Worm (Caenorhabditis elegans): ENCODE results near the gene F49A5.10.

F49A5.10 gene

DNA sequence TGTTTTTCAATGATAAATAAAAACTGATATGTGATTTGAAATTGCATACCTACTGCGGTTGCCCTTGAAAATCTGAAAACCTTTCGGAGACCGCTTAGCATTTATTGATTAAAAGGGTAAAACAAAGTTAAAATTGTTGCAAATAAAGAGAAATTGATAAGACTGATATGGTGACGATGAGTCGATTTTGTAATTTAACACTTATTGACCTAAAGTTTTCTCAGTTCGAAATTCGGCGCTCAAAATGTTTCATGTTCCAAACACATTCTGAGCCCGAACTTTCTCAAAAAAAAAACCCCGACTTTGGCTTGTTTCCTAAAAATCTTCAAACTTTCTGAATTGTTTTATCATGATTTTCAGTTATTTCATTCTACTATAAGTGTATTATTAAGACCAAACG, 34.1 kb upstream of the F49A5.10 start, which contains the start of gene clec-40:
Gene clec-40 (minus strand): TSS at position 101 of the 400 bp plus-strand sequence.
- TF ChIP-seq fos-1 (tag; optimal IDR thresholded peaks at IDR 0.05), result no peak
- TF ChIP-seq nhr-11 (tag; optimal IDR thresholded peaks at IDR 0.05), result no peak
- TF ChIP-seq ceh-82 (tag; optimal IDR thresholded peaks at IDR 0.05), result no peak
- TF ChIP-seq nhr-43 (tag; optimal IDR thresholded peaks at IDR 0.05; ENCODE audit: poor library complexity, severe bottlenecking), result no peak
- no peak for TF ChIP-seq zag-1 (tag; optimal IDR thresholded peaks at IDR 0.05)
- no peak for TF ChIP-seq hmg-11 (tag; optimal IDR thresholded peaks at IDR 0.05)
- no peak for TF ChIP-seq snpc-4 (tag; optimal IDR thresholded peaks at IDR 0.05)
- no peak for TF ChIP-seq fkh-2 (tag; optimal IDR thresholded peaks at IDR 0.05)
- TF ChIP-seq elt-3 (tag; optimal IDR thresholded peaks at IDR 0.05), result no peak
- no peak for TF ChIP-seq tbx-2 (tag; optimal IDR thresholded peaks at IDR 0.05)
- TF ChIP-seq nhr-67 (tag; optimal IDR thresholded peaks at IDR 0.05), result no peak
- TF ChIP-seq mml-1 (tag; optimal IDR thresholded peaks at IDR 0.05), result no peak
- TF ChIP-seq ceh-28 (tag; optimal IDR thresholded peaks at IDR 0.05), result no peak

DNA sequence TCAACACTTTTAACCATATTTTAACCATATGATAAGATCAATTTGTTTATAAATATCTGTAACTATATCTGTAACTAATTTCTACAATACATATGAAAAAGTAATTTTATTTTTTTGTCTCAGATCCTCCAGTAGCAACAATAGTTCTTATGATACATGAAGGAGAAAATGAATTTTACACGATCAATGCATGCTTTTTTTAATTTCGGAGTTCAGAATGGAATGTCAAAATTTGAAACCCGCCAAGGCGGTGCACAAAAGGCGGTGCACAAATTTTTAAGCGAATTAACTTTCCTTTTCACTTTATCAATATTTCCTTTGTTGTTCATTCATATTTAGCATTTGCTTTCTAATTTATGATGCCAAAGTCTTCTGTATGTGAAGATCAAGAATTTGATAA, 32.1 kb upstream of the F49A5.10 start, which contains the start of gene clec-25:
Gene clec-25 (plus strand): TSS at position 301 of the 400 bp plus-strand sequence.
- no peak for TF ChIP-seq pqm-1 (tag; optimal IDR thresholded peaks at IDR 0.05)
- no peak for TF ChIP-seq lin-15B (tag; optimal IDR thresholded peaks at IDR 0.05)
- TF ChIP-seq pha-4 (tag; optimal IDR thresholded peaks at IDR 0.05), result no peak
- TF ChIP-seq nhr-11 (tag; optimal IDR thresholded peaks at IDR 0.05), result no peak
- no peak for TF ChIP-seq skn-1 (tag; optimal IDR thresholded peaks at IDR 0.05)

ce11 chrV:16848498-16848897, 26.6 kb upstream of the F49A5.10 start, which contains the start of the genes clec-36 and clec-26:
Gene clec-36, minus strand, starts transcription at chrV:16848598.
Gene clec-26, plus strand, starts transcription at chrV:16848611.
- TF ChIP-seq fos-1 (tag; optimal IDR thresholded peaks at IDR 0.05) (no peak), elt-2 (tag; optimal IDR thresholded peaks at IDR 0.05) (peak; percentile 27)

- TF ChIP-seq ama-1 (optimal IDR thresholded peaks at IDR 0.05), result no peak
- no peak for TF ChIP-seq nhr-77 (tag; optimal IDR thresholded peaks at IDR 0.05)
- no peak for TF ChIP-seq sea-2 (GFP tag; optimal IDR thresholded peaks at IDR 0.05)
- TF ChIP-seq fkh-2 (tag; optimal IDR thresholded peaks at IDR 0.05), result no peak
- no peak for TF ChIP-seq egl-5 (tag; optimal IDR thresholded peaks at IDR 0.05)
- TF ChIP-seq ceh-9 (tag; optimal IDR thresholded peaks at IDR 0.05), result no peak
- TF ChIP-seq fkh-10 (GFP tag; optimal IDR thresholded peaks at IDR 0.05), result no peak
- TF ChIP-seq aly-2 (tag; optimal IDR thresholded peaks at IDR 0.05), result no peak
- TF ChIP-seq ztf-4 (tag; optimal IDR thresholded peaks at IDR 0.05), result no peak
- no peak for TF ChIP-seq egl-27 (tag; optimal IDR thresholded peaks at IDR 0.05)
- no peak for TF ChIP-seq mml-1 (tag; optimal IDR thresholded peaks at IDR 0.05)
Observed at ce11 chrV:16852002-16852401, 23.1 kb upstream of the F49A5.10 start, which contains the start of gene clec-37. Gene clec-37, minus strand, starts transcription at chrV:16852102.

DNA sequence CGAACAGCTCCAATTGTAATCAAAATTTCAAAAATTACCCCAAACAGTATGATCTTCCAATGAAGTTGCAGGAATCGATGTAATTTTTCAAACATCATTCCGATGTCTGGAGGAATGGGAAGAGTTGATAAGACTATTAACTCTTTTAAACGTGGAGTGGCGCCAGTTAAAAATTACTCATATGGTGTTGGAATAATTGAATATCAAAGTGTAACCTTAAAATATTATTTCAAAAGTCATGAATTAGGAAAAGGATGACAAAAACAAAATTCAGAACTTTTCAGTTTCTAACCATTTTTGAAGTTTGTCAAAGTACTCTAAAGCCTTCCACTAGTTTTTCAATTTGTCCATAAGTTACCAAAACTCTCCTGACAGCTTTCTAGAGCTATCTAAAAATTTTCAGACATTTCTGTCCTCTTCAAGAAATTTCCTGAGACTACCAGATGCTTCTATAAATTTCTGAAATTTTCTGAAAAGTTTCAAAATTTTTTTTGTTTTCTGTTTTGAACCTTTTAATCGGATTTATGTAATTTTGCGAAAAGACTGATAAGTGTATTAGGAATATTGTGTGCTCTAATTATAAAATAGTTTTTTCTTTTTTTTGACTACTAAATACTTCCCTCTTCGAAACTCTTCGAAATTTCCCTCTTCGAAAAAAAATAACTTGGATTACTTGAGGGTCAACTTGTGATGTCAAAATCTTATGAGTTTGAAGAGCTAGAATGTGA, 20.9 kb upstream of the F49A5.10 start, which contains the start of the genes clec-35 and clec-27:
Gene clec-35 (minus strand): TSS at position 101 of the 728 bp plus-strand sequence.
Gene clec-27 (plus strand): TSS at position 678 of the 728 bp plus-strand sequence.
- TF ChIP-seq nhr-43 (tag; optimal IDR thresholded peaks at IDR 0.05; ENCODE audit: poor library complexity, severe bottlenecking) (no peak), skn-1 (tag; optimal IDR thresholded peaks at IDR 0.05) (no peak), ama-1 (optimal IDR thresholded peaks at IDR 0.05) (no peak), elt-1 (tag; optimal IDR thresholded peaks at IDR 0.05) (no peak)

DNA sequence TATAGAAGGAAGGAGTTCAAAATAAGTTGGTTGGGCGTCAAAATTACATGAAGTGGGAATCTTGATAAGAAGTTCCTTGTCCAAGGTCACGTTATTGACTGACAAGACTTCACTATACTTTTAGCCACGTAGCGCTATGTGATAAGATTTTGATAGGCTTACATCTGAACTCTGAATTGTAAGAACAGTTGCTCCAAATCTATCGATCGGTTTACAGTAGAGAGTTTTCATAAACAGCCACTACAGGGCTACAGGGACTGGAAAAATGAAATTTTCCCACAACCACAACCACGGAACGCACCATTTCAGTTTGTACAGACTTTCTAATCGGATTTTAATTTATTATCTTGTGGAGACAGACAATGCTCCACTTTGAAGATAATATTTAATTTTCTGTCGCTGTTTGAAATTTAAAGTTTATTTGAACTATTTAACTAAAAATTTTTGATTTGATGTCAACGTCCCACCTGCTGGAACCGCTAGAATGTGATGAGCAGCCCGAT, 17.0 kb upstream of the F49A5.10 start, which contains the start of the genes clec-31 and clec-22:
Gene clec-31 (minus strand): TSS at position 101 of the 503 bp plus-strand sequence.
Gene clec-22 (plus strand): TSS at position 453 of the 503 bp plus-strand sequence.
- no peak for TF ChIP-seq elt-2 (tag; optimal IDR thresholded peaks at IDR 0.05)
- TF ChIP-seq daf-12 (tag; optimal IDR thresholded peaks at IDR 0.05), result no peak
- TF ChIP-seq fkh-10 (GFP tag; optimal IDR thresholded peaks at IDR 0.05), result no peak
- no peak for TF ChIP-seq pqm-1 (tag; optimal IDR thresholded peaks at IDR 0.05)
- no peak for TF ChIP-seq unc-62 (GFP tag; optimal IDR thresholded peaks at IDR 0.05)
